Fruit fly (Drosophila melanogaster): ENCODE measurements around the gene Mst87F.

Gene Mst87F

dm6 chr3R:13796071-13796470 lies 31.7 kb downstream of the Mst87F start (continued):
- TF ChIP-seq CG14710 (tag; optimal IDR thresholded peaks at IDR 0.05) (peak; percentile 60), tll (GFP tag; optimal IDR thresholded peaks at IDR 0.05) (no peak), chn (GFP tag; optimal IDR thresholded peaks at IDR 0.05) (no peak), ci (GFP tag; IDR thresholded peaks at IDR 0.05) (0 out of 3 replicates have a peak, but pooled peaks have one; percentile 9), bab2 (GFP tag; optimal IDR thresholded peaks at IDR 0.05) (no peak), CG5245 (GFP tag; optimal IDR thresholded peaks at IDR 0.05) (no peak), pzg (GFP tag; optimal IDR thresholded peaks at IDR 0.05) (no peak), ro (GFP tag; IDR thresholded peaks at IDR 0.05) (no peak), Dll (GFP tag; IDR thresholded peaks at IDR 0.05; ENCODE audit: partially characterized antibody) (no peak), Nf-YA (GFP tag; IDR thresholded peaks at IDR 0.05) (no peak), Hsf (GFP tag; optimal IDR thresholded peaks at IDR 0.05) (no peak), otp (GFP tag; IDR thresholded peaks at IDR 0.05) (no peak), grn (GFP tag; optimal IDR thresholded peaks at IDR 0.05) (no peak), p53 (GFP tag; optimal IDR thresholded peaks at IDR 0.05) (no peak), lab (GFP tag; optimal IDR thresholded peaks at IDR 0.05) (no peak), CG10274 (GFP tag; optimal IDR thresholded peaks at IDR 0.05) (no peak), NfI (GFP tag; optimal IDR thresholded peaks at IDR 0.05) (no peak), CG7786 (GFP tag; optimal IDR thresholded peaks at IDR 0.05) (no peak), YL-1 (GFP tag; optimal IDR thresholded peaks at IDR 0.05) (no peak), CG6765 (GFP tag; optimal IDR thresholded peaks at IDR 0.05) (no peak), MTF-1 (GFP tag; optimal IDR thresholded peaks at IDR 0.05; ENCODE audit: borderline replicate concordance) (no peak), eve (GFP tag; optimal IDR thresholded peaks at IDR 0.05) (peak in 1 of 2 experiments; percentile 57), CG6791 (GFP tag; IDR thresholded peaks at IDR 0.05; ENCODE audit: partially characterized antibody) (no peak), kay (GFP tag; optimal IDR thresholded peaks at IDR 0.05) (no peak), CG14860 (GFP tag; IDR thresholded peaks at IDR 0.05; ENCODE audit: partially characterized antibody) (no peak), Side (GFP tag; optimal IDR thresholded peaks at IDR 0.05) (no peak), CG15011 (GFP tag; optimal IDR thresholded peaks at IDR 0.05) (no peak), fd3F (GFP tag; optimal IDR thresholded peaks at IDR 0.05) (no peak), ham (GFP tag; IDR thresholded peaks at IDR 0.05) (no peak), ken (GFP tag; IDR thresholded peaks at IDR 0.05) (no peak), Ets65A (GFP tag) (no peak), CG16779 (GFP tag; IDR thresholded peaks at IDR 0.05) (no peak), hb (GFP tag; IDR thresholded peaks at IDR 0.05; ENCODE audit: partially characterized antibody) (no peak), H15 (GFP tag; IDR thresholded peaks at IDR 0.05) (no peak), Rx (GFP tag; IDR thresholded peaks at IDR 0.05) (no peak), HLH4C (GFP tag; IDR thresholded peaks at IDR 0.05; ENCODE audit: partially characterized antibody) (no peak), bigmax (GFP tag; optimal IDR thresholded peaks at IDR 0.05) (no peak), ac (GFP tag; optimal IDR thresholded peaks at IDR 0.05) (no peak), CG3726 (GFP tag; IDR thresholded peaks at IDR 0.05) (no peak), zfh1 (GFP tag; IDR thresholded peaks at IDR 0.05) (no peak), CG10431 (GFP tag; optimal IDR thresholded peaks at IDR 0.05) (no peak), dpn (GFP tag; optimal IDR thresholded peaks at IDR 0.05) (no peak), toy (GFP tag; IDR thresholded peaks at IDR 0.05) (no peak), Dad (GFP tag; optimal IDR thresholded peaks at IDR 0.05) (no peak), Rfx (GFP tag; IDR thresholded peaks at IDR 0.05) (no peak), CG2889 (GFP tag; IDR thresholded peaks at IDR 0.05) (no peak), CG16863 (GFP tag; optimal IDR thresholded peaks at IDR 0.05) (no peak), zen2 (GFP tag; IDR thresholded peaks at IDR 0.05; ENCODE audit: partially characterized antibody) (no peak), Dip3 (GFP tag; optimal IDR thresholded peaks at IDR 0.05) (no peak), CG7372 (GFP tag; IDR thresholded peaks at IDR 0.05) (no peak), trh (GFP tag; optimal IDR thresholded peaks at IDR 0.05) (no peak), Doc2 (GFP tag; IDR thresholded peaks at IDR 0.05) (no peak)
